Fruit fly (Drosophila melanogaster) whole organism, embryonic: ENCODE data around the gene Trf4-1.

Experiments
- B-H1 ChIP-seq: fragments of 200-800 bp; sonication (Bioruptor generic); IDR thresholded peaks from 3 replicates; pipeline ENCODE4 v1.3.6; 2022; ENCODE audit warnings: missing biosample characterization, missing genetic modification characterization
- CG10274 ChIP-seq: fragments of 200-800 bp; sonication (Bioruptor generic); optimal IDR thresholded peaks from 3 replicates; lab custom pipeline; 2017; ENCODE audit warnings: missing biosample characterization, mild to moderate bottlenecking, missing genetic modification characterization
- CG10565 ChIP-seq: fragments of 200-800 bp; sonication (Bioruptor generic); optimal IDR thresholded peaks from 3 replicates; lab custom pipeline; 2016; ENCODE audit warnings: missing biosample characterization, mild to moderate bottlenecking, missing genetic modification characterization
- CG11456 ChIP-seq: fragments of 200-800 bp; sonication (Bioruptor generic); IDR thresholded peaks from 3 replicates; pipeline ENCODE4 v1.3.6; 2022; ENCODE audit warnings: missing biosample characterization, missing genetic modification characterization
- CG12769 ChIP-seq: fragments of 200-800 bp; sonication (Bioruptor generic); optimal IDR thresholded peaks from 2 replicates; lab custom pipeline; 2019; ENCODE audit warnings: missing biosample characterization, mild to moderate bottlenecking, missing genetic modification characterization, moderate library complexity
- CG13123 ChIP-seq: fragments of 200-800 bp; sonication (Bioruptor generic); optimal IDR thresholded peaks from 2 replicates; lab custom pipeline; 2016; ENCODE audit warnings: missing biosample characterization, missing genetic modification characterization
- CG1529 ChIP-seq: fragments of 200-800 bp; sonication (Bioruptor generic); optimal IDR thresholded peaks from 3 replicates; lab custom pipeline; 2018; ENCODE audit warnings: missing biosample characterization, missing genetic modification characterization
- CG15479 ChIP-seq: fragments of 200-800 bp; sonication (Bioruptor generic); optimal IDR thresholded peaks from 3 replicates; lab custom pipeline; 2019; ENCODE audit warnings: missing biosample characterization, mild to moderate bottlenecking, missing genetic modification characterization, moderate library complexity
- CG18262 ChIP-seq: fragments of 200-800 bp; optimal IDR thresholded peaks from 3 replicates; lab custom pipeline; 2019; ENCODE audit warnings: missing biosample characterization, mild to moderate bottlenecking, missing genetic modification characterization, moderate library complexity
- CG2678 ChIP-seq: fragments of 200-800 bp; sonication (Bioruptor generic); optimal IDR thresholded peaks from 3 replicates; lab custom pipeline; 2019; ENCODE audit warnings: missing biosample characterization, mild to moderate bottlenecking, missing genetic modification characterization, moderate library complexity
- CG2712 ChIP-seq: fragments of 200-800 bp; optimal IDR thresholded peaks from 3 replicates; lab custom pipeline; 2019; ENCODE audit warnings: missing biosample characterization, mild to moderate bottlenecking, missing genetic modification characterization, moderate library complexity
- CG4328 ChIP-seq: fragments of 200-800 bp; sonication (Bioruptor generic); optimal IDR thresholded peaks from 3 replicates; lab custom pipeline; 2017; ENCODE audit warnings: missing biosample characterization, missing genetic modification reagents, missing genetic modification characterization
- CG4404 ChIP-seq: fragments of 200-800 bp; sonication (Bioruptor generic); IDR thresholded peaks from 2 replicates; pipeline ENCODE4 v1.3.6; 2022; ENCODE audit warnings: missing biosample characterization, missing genetic modification characterization
- CG5180 ChIP-seq: fragments of 200-800 bp; sonication (Bioruptor generic); optimal IDR thresholded peaks from 3 replicates; lab custom pipeline; 2017; ENCODE audit warnings: missing biosample characterization, missing genetic modification characterization, mild to moderate bottlenecking, moderate library complexity, missing genetic modification reagents
- CG5245 ChIP-seq: fragments of 200-800 bp; sonication (Bioruptor generic); optimal IDR thresholded peaks from 3 replicates; lab custom pipeline; 2016; ENCODE audit warnings: missing biosample characterization, missing genetic modification characterization
- CG5953 ChIP-seq: fragments of 200-800 bp; sonication (Bioruptor generic); IDR thresholded peaks from 2 replicates; pipeline ENCODE4 v1.3.6; 2022; ENCODE audit warnings: missing biosample characterization, missing genetic modification characterization
- CG6765 ChIP-seq: fragments of 200-800 bp; sonication (Bioruptor generic); optimal IDR thresholded peaks from 3 replicates; lab custom pipeline; 2017; ENCODE audit warnings: missing biosample characterization, mild to moderate bottlenecking, missing genetic modification characterization
- CG6791 ChIP-seq: fragments of 200-800 bp; sonication (Bioruptor generic); IDR thresholded peaks from 3 replicates; pipeline ENCODE4 v1.3.6; 2022; ENCODE audit warnings: missing biosample characterization, missing genetic modification characterization; ENCODE audit not compliant: partially characterized antibody
- CG7745 ChIP-seq: fragments of 200-800 bp; sonication (Bioruptor generic); optimal IDR thresholded peaks from 2 replicates; lab custom pipeline; 2018; ENCODE audit warnings: missing biosample characterization, mild to moderate bottlenecking, missing genetic modification characterization, moderate library complexity
- CG7928 ChIP-seq: fragments of 200-800 bp; sonication (Bioruptor generic); optimal IDR thresholded peaks from 2 replicates; lab custom pipeline; 2017; ENCODE audit warnings: missing biosample characterization, mild to moderate bottlenecking, missing genetic modification characterization
- Dref ChIP-seq: fragments of 200-800 bp; sonication (Bioruptor generic); IDR thresholded peaks from 2 replicates; pipeline ENCODE4 v1.3.6; 2022; ENCODE audit warnings: missing biosample characterization, missing genetic modification characterization
- Ets65A ChIP-seq: fragments of 200-800 bp; sonication (Bioruptor generic); peaks from one replicate; lab custom pipeline; 2016; ENCODE audit warnings: missing biosample characterization, missing genetic modification characterization
- Fer3 ChIP-seq: fragments of 200-800 bp; sonication (Bioruptor generic); optimal IDR thresholded peaks from 2 replicates; lab custom pipeline; 2018; ENCODE audit warnings: missing biosample characterization, mild to moderate bottlenecking, missing genetic modification characterization, moderate library complexity
- HHEX ChIP-seq: fragments of 200-800 bp; sonication (Bioruptor generic); optimal IDR thresholded peaks from 3 replicates; lab custom pipeline; 2017; ENCODE audit warnings: missing biosample characterization, mild to moderate bottlenecking, missing genetic modification characterization, missing genetic modification reagents
- HLHmδ ChIP-seq: fragments of 200-800 bp; sonication (Bioruptor generic); optimal IDR thresholded peaks from 2 replicates; lab custom pipeline; 2018; ENCODE audit warnings: missing biosample characterization, mild to moderate bottlenecking, missing genetic modification characterization, moderate library complexity
- MESR4 ChIP-seq: fragments of 200-800 bp; sonication (Bioruptor generic); optimal IDR thresholded peaks from 2 replicates; lab custom pipeline; 2018; ENCODE audit warnings: missing biosample characterization, mild to moderate bottlenecking, missing genetic modification characterization, moderate library complexity
- Mad ChIP-seq: fragments of 200-800 bp; sonication (Bioruptor generic); optimal IDR thresholded peaks from 2 replicates; lab custom pipeline; 2016; ENCODE audit warnings: missing biosample characterization, missing genetic modification characterization
- NfI ChIP-seq: fragments of 200-800 bp; sonication (Bioruptor generic); optimal IDR thresholded peaks from 3 replicates; lab custom pipeline; 2018; ENCODE audit warnings: missing biosample characterization, mild to moderate bottlenecking, missing genetic modification characterization, moderate library complexity
- Oli ChIP-seq: fragments of 200-800 bp; sonication (Bioruptor generic); optimal IDR thresholded peaks from 2 replicates; lab custom pipeline; 2018; ENCODE audit warnings: missing biosample characterization, mild to moderate bottlenecking, missing genetic modification characterization, moderate library complexity
- Rfx ChIP-seq: fragments of 200-800 bp; sonication (Bioruptor generic); IDR thresholded peaks from 2 replicates; pipeline ENCODE4 v1.3.6; 2022; ENCODE audit warnings: missing biosample characterization, missing genetic modification characterization
- Rx ChIP-seq: fragments of 200-800 bp; sonication (Bioruptor generic); IDR thresholded peaks from 2 replicates; pipeline ENCODE4 v1.3.6; 2022; ENCODE audit warnings: missing biosample characterization, missing genetic modification characterization
- Spps ChIP-seq: fragments of 200-800 bp; sonication (Bioruptor generic); optimal IDR thresholded peaks from 2 replicates; lab custom pipeline; 2018; ENCODE audit warnings: missing biosample characterization, mild to moderate bottlenecking, missing genetic modification characterization
- Xrp1 ChIP-seq: fragments of 200-800 bp; sonication (Bioruptor generic); IDR thresholded peaks from 2 replicates; pipeline ENCODE4 v1.3.6; 2022; ENCODE audit warnings: missing biosample characterization, missing genetic modification characterization
- bcd ChIP-seq: fragments of 200-800 bp; sonication (Bioruptor generic); optimal IDR thresholded peaks from 2 replicates; lab custom pipeline; 2017; ENCODE audit warnings: missing biosample characterization, mild to moderate bottlenecking, missing genetic modification characterization
- cad ChIP-seq: fragments of >200 bp; optimal IDR thresholded peaks from 2 replicates; lab custom pipeline; 2017; ENCODE audit warnings: missing biosample characterization, missing genetic modification characterization
- crol ChIP-seq: fragments of 200-800 bp; sonication (Bioruptor generic); IDR thresholded peaks from 2 replicates; pipeline ENCODE4 v1.3.6; 2022; ENCODE audit warnings: missing biosample characterization, missing genetic modification characterization
- crp ChIP-seq, 2 experiments: fragments of 200-800 bp; sonication (Bioruptor generic); optimal IDR thresholded peaks; 2 replicates in 1 of 2; 3 replicates in 1 of 2; lab custom pipeline; 2017; ENCODE audit warnings: missing biosample characterization in 2 of 2, missing genetic modification characterization in 2 of 2, mild to moderate bottlenecking in 1 of 2, moderate library complexity in 1 of 2
- grn ChIP-seq: fragments of 200-800 bp; sonication (Bioruptor generic); optimal IDR thresholded peaks from 3 replicates; lab custom pipeline; 2017; ENCODE audit warnings: missing biosample characterization, missing genetic modification characterization
- gro ChIP-seq: fragments of 200-800 bp; sonication (Bioruptor generic); optimal IDR thresholded peaks from 2 replicates; lab custom pipeline; 2016; ENCODE audit warnings: missing biosample characterization, missing genetic modification characterization
- jing ChIP-seq: fragments of 200-800 bp; sonication (Bioruptor generic); optimal IDR thresholded peaks from 2 replicates; lab custom pipeline; 2018; ENCODE audit warnings: missing biosample characterization, mild to moderate bottlenecking, missing genetic modification characterization
- knrl ChIP-seq: fragments of 200-800 bp; sonication (Bioruptor generic); IDR thresholded peaks from 3 replicates; pipeline ENCODE4 v1.3.6; 2022; ENCODE audit warnings: missing biosample characterization, missing genetic modification characterization; ENCODE audit not compliant: partially characterized antibody
- pnt ChIP-seq: fragments of 200-800 bp; sonication (Bioruptor generic); optimal IDR thresholded peaks from 3 replicates; lab custom pipeline; 2016; ENCODE audit warnings: missing biosample characterization, missing genetic modification characterization
- schlank ChIP-seq: fragments of 200-800 bp; sonication (Bioruptor generic); optimal IDR thresholded peaks from 2 replicates; lab custom pipeline; 2018; ENCODE audit warnings: missing biosample characterization, mild to moderate bottlenecking, missing genetic modification characterization
- slou ChIP-seq: fragments of 200-800 bp; sonication (Bioruptor generic); optimal IDR thresholded peaks from 3 replicates; lab custom pipeline; 2016; ENCODE audit warnings: missing biosample characterization, missing genetic modification characterization
- slp2 ChIP-seq: fragments of 200-800 bp; sonication (Bioruptor generic); optimal IDR thresholded peaks from 2 replicates; lab custom pipeline; 2016; ENCODE audit warnings: missing biosample characterization, missing genetic modification characterization
- tio ChIP-seq: fragments of 200-800 bp; sonication (Bioruptor generic); optimal IDR thresholded peaks from 2 replicates; lab custom pipeline; 2017; ENCODE audit warnings: missing biosample characterization, missing genetic modification characterization, inconsistent platforms
- ttk ChIP-seq: fragments of 200-800 bp; sonication (Bioruptor generic); IDR thresholded peaks from 2 replicates; pipeline ENCODE4 v2.1.2; 2022; ENCODE audit warnings: missing biosample characterization, missing genetic modification characterization
- wek ChIP-seq: fragments of 200-800 bp; sonication (Bioruptor generic); optimal IDR thresholded peaks from 3 replicates; lab custom pipeline; 2018; ENCODE audit warnings: missing biosample characterization, mild to moderate bottlenecking, missing genetic modification characterization, moderate library complexity
- wor ChIP-seq: fragments of 200-800 bp; sonication (Bioruptor generic); IDR thresholded peaks from 2 replicates; pipeline ENCODE4 v1.3.6; 2022; ENCODE audit warnings: missing biosample characterization, missing genetic modification characterization

Gene Trf4-1

dm6 chrX:8517121-8518024 is 42.7 kb upstream of the Trf4-1 start, which contains the start of gene Nrg (continued):
- TF ChIP-seq jing (GFP tag; lab: Kevin White, UChicago), result no peak
- TF ChIP-seq CG5245 (GFP tag; lab: Kevin White, UChicago), result no peak
- peak; percentile 58 for TF ChIP-seq MESR4 (GFP tag; lab: Kevin White, UChicago)
- TF ChIP-seq CG4328 (GFP tag; lab: Kevin White, UChicago), result peak; percentile 42
- TF ChIP-seq Rx (GFP tag; lab: Robert Waterston, UW), result no peak
- TF ChIP-seq crp (GFP tag; optimal IDR thresholded peaks at IDR 0.05; lab: Kevin White, UChicago), result peak in 1 of 2 experiments; percentile 9
- TF ChIP-seq NfI, result peak; percentile 26
- TF ChIP-seq Mad (GFP tag; lab: Kevin White, UChicago), result peak; percentile 19
- TF ChIP-seq Ets65A (GFP tag; lab: Kevin White, UChicago), result no peak
- no peak for TF ChIP-seq cad
- TF ChIP-seq CG6791 (GFP tag; lab: Robert Waterston, UW), result peak; percentile 99
- peak; percentile 27 for TF ChIP-seq wek (GFP tag; lab: Kevin White, UChicago)
- no peak for TF ChIP-seq wor (GFP tag; lab: Robert Waterston, UW)
- no peak for TF ChIP-seq B-H1
- TF ChIP-seq ttk (GFP tag; lab: Robert Waterston, UW), result no peak
- no peak for TF ChIP-seq Oli
- TF ChIP-seq CG11456, result no peak
- TF ChIP-seq CG13123, result no peak
- TF ChIP-seq CG7745, result no peak
- no peak for TF ChIP-seq Xrp1 (GFP tag; lab: Robert Waterston, UW)
- TF ChIP-seq pnt, result no peak
- no peak for TF ChIP-seq CG5953 (GFP tag; lab: Robert Waterston, UW)
- TF ChIP-seq slou (GFP tag; lab: Kevin White, UChicago), result no peak
- TF ChIP-seq CG18262 (tag; lab: Kevin White, UChicago), result no peak
- TF ChIP-seq CG10565, result no peak
- no peak for TF ChIP-seq HHEX (GFP tag; lab: Kevin White, UChicago)
- no peak for TF ChIP-seq bcd (GFP tag; lab: Kevin White, UChicago)
- no peak for TF ChIP-seq slp2
- no peak for TF ChIP-seq CG6765
- no peak for TF ChIP-seq schlank
- peak; percentile 19 for TF ChIP-seq Fer3 (tag; lab: Kevin White, UChicago)
- peak; percentile 87 for TF ChIP-seq CG7928 (GFP tag; lab: Kevin White, UChicago)
- no peak for TF ChIP-seq CG4404 (GFP tag; lab: Robert Waterston, UW)
- peak; percentile 70 for TF ChIP-seq HLHmδ
- no peak for TF ChIP-seq grn
- no peak for TF ChIP-seq Spps (tag; lab: Kevin White, UChicago)
- TF ChIP-seq CG2712, result peak; percentile 48
- TF ChIP-seq CG5180 (GFP tag; lab: Kevin White, UChicago), result no peak
- no peak for TF ChIP-seq CG1529 (GFP tag; lab: Kevin White, UChicago)
- peak; percentile 99 for TF ChIP-seq Dref (GFP tag; lab: Robert Waterston, UW)
- TF ChIP-seq tio (GFP tag; lab: Kevin White, UChicago), result no peak
- peak; percentile 27 for TF ChIP-seq CG2678
- peak; percentile 73 for TF ChIP-seq CG12769 (tag; lab: Kevin White, UChicago)
- TF ChIP-seq knrl (GFP tag; lab: Robert Waterston, UW), result peak; percentile 98
- TF ChIP-seq CG15479, result no peak
- TF ChIP-seq crol (GFP tag; lab: Robert Waterston, UW), result no peak
- no peak for TF ChIP-seq CG10274
- TF ChIP-seq Rfx, result peak; percentile 50; the same call in 1 of the 2 replicates
- peak; percentile 67 for TF ChIP-seq gro (GFP tag; lab: Kevin White, UChicago)
